Fruit fly (Drosophila melanogaster): ENCODE data around the gene CG3634.
A peak's percentile ranks its signal among the peaks of the same experiment; 100 is the strongest.

The CG3634 gene

DNA sequence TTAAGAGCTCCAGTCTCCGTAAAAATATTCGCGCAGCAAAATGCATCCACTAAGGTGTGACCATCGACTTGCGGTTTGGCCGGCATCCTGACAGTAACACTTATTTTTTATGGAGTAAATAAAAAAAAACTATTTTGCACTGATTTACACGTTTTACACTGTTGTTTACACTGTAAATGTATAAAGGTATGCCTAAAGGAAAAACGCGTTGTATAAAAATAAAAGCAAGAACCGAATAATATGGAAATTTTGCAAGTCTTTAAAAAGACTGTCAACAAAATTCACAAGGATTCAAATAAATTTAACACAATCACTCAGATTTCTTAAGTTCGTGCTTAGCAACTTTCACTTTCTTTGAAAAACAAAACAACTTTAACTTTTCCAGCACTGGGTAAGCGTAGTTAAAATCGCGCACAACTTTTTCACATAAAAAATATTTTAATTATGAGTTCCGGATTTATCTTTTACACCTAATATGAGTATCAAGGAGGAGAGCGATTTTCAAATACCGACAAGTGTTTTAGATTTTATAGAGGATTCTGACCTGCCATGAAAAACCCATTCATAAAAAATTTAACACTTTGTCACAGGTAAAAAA, 14.2 kb upstream of the CG3634 start:
- no peak for TF ChIP-seq dsx (GFP tag; optimal IDR thresholded peaks at IDR 0.05; ENCODE audit: poor library complexity, severe bottlenecking)
- peak; percentile 40 for TF ChIP-seq Blimp-1 (GFP tag; optimal IDR thresholded peaks at IDR 0.05)
- TF ChIP-seq spab (GFP tag; optimal IDR thresholded peaks at IDR 0.05): no peak
- no peak for TF ChIP-seq CG15336 (GFP tag; IDR thresholded peaks at IDR 0.05)
- no peak for TF ChIP-seq acj6 (GFP tag; optimal IDR thresholded peaks at IDR 0.05)
- no peak for TF ChIP-seq ss (GFP tag; optimal IDR thresholded peaks at IDR 0.05)
- no peak for TF ChIP-seq Met (GFP tag; optimal IDR thresholded peaks at IDR 0.05)
- TF ChIP-seq Lpt (GFP tag; optimal IDR thresholded peaks at IDR 0.05): no peak
- peak; percentile 33 for TF ChIP-seq svp (GFP tag)
- no peak for TF ChIP-seq CG11294 (GFP tag; IDR thresholded peaks at IDR 0.05)
- peak; percentile 34 for TF ChIP-seq Hr4 (GFP tag; optimal IDR thresholded peaks at IDR 0.05)
- TF ChIP-seq cyc (GFP tag; optimal IDR thresholded peaks at IDR 0.05): no peak
- TF ChIP-seq fkh (GFP tag; optimal IDR thresholded peaks at IDR 0.05): no peak
- TF ChIP-seq CG4318 (GFP tag; optimal IDR thresholded peaks at IDR 0.05): no peak
- TF ChIP-seq CG10631 (GFP tag; optimal IDR thresholded peaks at IDR 0.05): no peak
- no peak for TF ChIP-seq CG31627 (GFP tag; optimal IDR thresholded peaks at IDR 0.05)
- no peak for TF ChIP-seq CG16779 (tag; optimal IDR thresholded peaks at IDR 0.05)
- TF ChIP-seq Eip75B (GFP tag; optimal IDR thresholded peaks at IDR 0.05): no peak
- TF ChIP-seq CG6792 (GFP tag; optimal IDR thresholded peaks at IDR 0.05): no peak
- no peak for TF ChIP-seq CG9139 (GFP tag; optimal IDR thresholded peaks at IDR 0.05)

DNA sequence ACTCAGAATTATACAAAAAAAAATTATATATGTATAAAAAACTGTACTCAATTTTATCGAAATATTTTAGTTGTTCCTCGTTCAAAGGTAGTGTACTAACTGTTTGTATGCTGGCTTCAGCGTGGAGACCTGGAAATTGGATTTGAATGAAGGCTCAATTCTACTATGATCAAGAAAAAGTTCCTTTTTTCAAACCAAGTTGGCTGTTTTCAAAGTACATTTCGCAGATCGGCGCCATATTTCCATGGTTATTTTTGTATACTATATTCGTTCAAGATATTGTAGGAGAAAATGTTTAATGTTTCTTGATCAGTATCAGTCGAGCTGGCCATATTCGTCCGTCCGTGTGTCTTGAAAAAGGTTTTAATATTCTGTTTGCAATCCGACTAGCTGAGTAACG, 8.9 kb upstream of the CG3634 start, which contains the start of gene Mst77F:
Gene Mst77F, minus strand, starts transcription at position 101 of the 400 bp plus-strand sequence.
- TF ChIP-seq CG1621 (tag; optimal IDR thresholded peaks at IDR 0.05): no peak
- no peak for TF ChIP-seq CG3919 (GFP tag; optimal IDR thresholded peaks at IDR 0.05)
- TF ChIP-seq OdsH (GFP tag; optimal IDR thresholded peaks at IDR 0.05): no peak
- no peak for TF ChIP-seq CG10631 (GFP tag; optimal IDR thresholded peaks at IDR 0.05)
- no peak for TF ChIP-seq Lpt (GFP tag; optimal IDR thresholded peaks at IDR 0.05)
- TF ChIP-seq CG11294 (GFP tag; IDR thresholded peaks at IDR 0.05): no peak
- TF ChIP-seq Eip75B (GFP tag; optimal IDR thresholded peaks at IDR 0.05): no peak
- TF ChIP-seq achi (GFP tag; optimal IDR thresholded peaks at IDR 0.05): no peak

dm6 chr3L:20815666-20816375, 6.7 kb upstream of the CG3634 start, which contains the start of the genes CG3618 and Pka-R1:
Gene CG3618 (minus strand): TSS chr3L:20816075.
Gene Pka-R1 (plus strand): TSS chr3L:20816118.
- peak; percentile 2 for TF ChIP-seq CG31627 (GFP tag; optimal IDR thresholded peaks at IDR 0.05)
- TF ChIP-seq esn (GFP tag; optimal IDR thresholded peaks at IDR 0.05): peak; percentile 21
- TF ChIP-seq Eip75B (GFP tag; optimal IDR thresholded peaks at IDR 0.05): no peak

dm6 chr3L:20800208-20800607, 8.9 kb downstream of the CG3634 start, which contains the start of gene Spc105R:
Gene Spc105R (plus strand): TSS chr3L:20800410.
- TF ChIP-seq CG6808 (GFP tag; optimal IDR thresholded peaks at IDR 0.05): no peak
- no peak for TF ChIP-seq lz (GFP tag; optimal IDR thresholded peaks at IDR 0.05)
- TF ChIP-seq CG11902 (GFP tag; optimal IDR thresholded peaks at IDR 0.05): no peak
- TF ChIP-seq pdm3 (GFP tag; optimal IDR thresholded peaks at IDR 0.05): no peak
- TF ChIP-seq CG15336 (GFP tag; IDR thresholded peaks at IDR 0.05): no peak
- no peak for TF ChIP-seq CG34406 (GFP tag; optimal IDR thresholded peaks at IDR 0.05)
- TF ChIP-seq vri (GFP tag; optimal IDR thresholded peaks at IDR 0.05): no peak
- TF ChIP-seq salr (GFP tag; optimal IDR thresholded peaks at IDR 0.05): no peak
- TF ChIP-seq Hr4 (GFP tag; optimal IDR thresholded peaks at IDR 0.05): no peak
- no peak for TF ChIP-seq fd59A (GFP tag; optimal IDR thresholded peaks at IDR 0.05)
- TF ChIP-seq CG16779 (tag; optimal IDR thresholded peaks at IDR 0.05): no peak
- no peak for TF ChIP-seq CG6854 (GFP tag; optimal IDR thresholded peaks at IDR 0.05)
- no peak for TF ChIP-seq acj6 (GFP tag; optimal IDR thresholded peaks at IDR 0.05)
- no peak for TF ChIP-seq fd85E (GFP tag; optimal IDR thresholded peaks at IDR 0.05)
- no peak for TF ChIP-seq CG31627 (GFP tag; optimal IDR thresholded peaks at IDR 0.05)
- no peak for TF ChIP-seq fkh (GFP tag; optimal IDR thresholded peaks at IDR 0.05)
